Worm (Caenorhabditis elegans) whole organism, L3 larva: ENCODE results near the gene T23B5.3.
A peak's percentile ranks its signal among the peaks of the same experiment; 100 is the strongest.

Experiments used
- R02D3.7 ChIP-seq: fragments of 150-350 bp; optimal IDR thresholded peaks from 2 replicates; lab custom pipeline; 2014; ENCODE audit warnings: missing biosample characterization, missing genetic modification characterization
- ZK546.5 ChIP-seq: sonication (generic microtip); optimal IDR thresholded peaks from 2 replicates; lab custom pipeline; 2017; ENCODE audit warnings: missing biosample characterization, missing genetic modification characterization
- aly-2 ChIP-seq: fragments of 150-350 bp; optimal IDR thresholded peaks from 2 replicates; lab custom pipeline; 2014; ENCODE audit warnings: missing biosample characterization, missing genetic modification characterization
- ama-1 ChIP-seq: fragments of 150-350 bp; optimal IDR thresholded peaks from 2 replicates; lab custom pipeline; 2018
- ceh-16 ChIP-seq: sonication (generic microtip); optimal IDR thresholded peaks from 2 replicates; lab custom pipeline; 2017; ENCODE audit warnings: missing biosample characterization, missing genetic modification characterization
- ceh-82 ChIP-seq: fragments of 150-350 bp; optimal IDR thresholded peaks from 2 replicates; lab custom pipeline; 2014; ENCODE audit warnings: missing biosample characterization, missing genetic modification characterization
- ceh-9 ChIP-seq: sonication (generic microtip); optimal IDR thresholded peaks from 2 replicates; lab custom pipeline; 2018; ENCODE audit warnings: missing biosample characterization, missing genetic modification characterization
- egl-27 ChIP-seq: sonication (generic microtip); optimal IDR thresholded peaks from 4 replicates; lab custom pipeline; 2017; ENCODE audit warnings: missing biosample characterization, missing genetic modification reagents, missing genetic modification characterization
- elt-2 ChIP-seq: sonication (generic microtip); optimal IDR thresholded peaks from 2 replicates; lab custom pipeline; 2016; ENCODE audit warnings: missing genetic modification reagents, mild to moderate bottlenecking, missing genetic modification characterization, missing compliant biosample characterization
- fos-1 ChIP-seq: fragments of 150-350 bp; optimal IDR thresholded peaks from 2 replicates; lab custom pipeline; 2014; ENCODE audit warnings: missing biosample characterization, missing genetic modification characterization
- jun-1 ChIP-seq: fragments of 150-350 bp; optimal IDR thresholded peaks from 2 replicates; lab custom pipeline; 2014; ENCODE audit warnings: missing biosample characterization, missing genetic modification reagents, missing genetic modification characterization
- lsy-12 ChIP-seq: sonication (generic microtip); optimal IDR thresholded peaks from 2 replicates; lab custom pipeline; 2016; ENCODE audit warnings: mild to moderate bottlenecking, missing genetic modification characterization, missing compliant biosample characterization
- mdl-1 ChIP-seq: fragments of 150-350 bp; optimal IDR thresholded peaks from 2 replicates; lab custom pipeline; 2014; ENCODE audit warnings: missing biosample characterization, missing genetic modification characterization
- mml-1 ChIP-seq: fragments of 150-350 bp; sonication (generic microtip); optimal IDR thresholded peaks from 3 replicates; lab custom pipeline; 2014; ENCODE audit warnings: missing biosample characterization, missing genetic modification characterization
- nfya-1 ChIP-seq: sonication (generic microtip); optimal IDR thresholded peaks from 2 replicates; lab custom pipeline; 2017; ENCODE audit warnings: missing genetic modification characterization, mild to moderate bottlenecking, missing compliant biosample characterization, antibody characterized with exemption, moderate library complexity; ENCODE audit not compliant: insufficient read depth
- nhr-11 ChIP-seq: fragments of 150-350 bp; optimal IDR thresholded peaks from 2 replicates; lab custom pipeline; 2014; ENCODE audit warnings: missing biosample characterization, missing genetic modification characterization
- nhr-237 ChIP-seq: fragments of 150-350 bp; optimal IDR thresholded peaks from 2 replicates; lab custom pipeline; 2014; ENCODE audit warnings: missing biosample characterization, missing genetic modification characterization
- nhr-25 ChIP-seq: sonication (generic microtip); optimal IDR thresholded peaks from 2 replicates; lab custom pipeline; 2017; ENCODE audit warnings: missing biosample characterization, missing genetic modification characterization
- nhr-28 ChIP-seq: fragments of 150-350 bp; optimal IDR thresholded peaks from 2 replicates; lab custom pipeline; 2014; ENCODE audit warnings: missing biosample characterization, missing genetic modification characterization
- nhr-43 ChIP-seq: sonication (generic microtip); optimal IDR thresholded peaks from 2 replicates; lab custom pipeline; 2016; ENCODE audit warnings: mild to moderate bottlenecking, missing genetic modification characterization, missing compliant biosample characterization; ENCODE audit not compliant: poor library complexity, severe bottlenecking
- nhr-67 ChIP-seq: fragments of 150-350 bp; optimal IDR thresholded peaks from 2 replicates; lab custom pipeline; 2014; ENCODE audit warnings: missing biosample characterization, missing genetic modification characterization
- pha-4 ChIP-seq: fragments of 150-350 bp; optimal IDR thresholded peaks from 2 replicates; lab custom pipeline; 2014; ENCODE audit warnings: missing biosample characterization, missing genetic modification reagents, missing genetic modification characterization
- pqm-1 ChIP-seq: fragments of 150-350 bp; optimal IDR thresholded peaks from 2 replicates; lab custom pipeline; 2017; ENCODE audit warnings: missing biosample characterization, missing genetic modification characterization, inconsistent platforms
- sea-2 ChIP-seq: fragments of 150-350 bp; sonication (generic microtip); optimal IDR thresholded peaks from 4 replicates; lab custom pipeline; 2014; ENCODE audit warnings: missing biosample characterization, missing genetic modification reagents, missing genetic modification characterization
- skn-1 ChIP-seq: fragments of 150-350 bp; optimal IDR thresholded peaks from 2 replicates; lab custom pipeline; 2014; ENCODE audit warnings: missing biosample characterization, missing genetic modification characterization
- snpc-4 ChIP-seq: fragments of 150-350 bp; optimal IDR thresholded peaks from 2 replicates; lab custom pipeline; 2014; ENCODE audit warnings: missing biosample characterization, missing genetic modification characterization
- tbx-2 ChIP-seq: sonication (generic microtip); optimal IDR thresholded peaks from 2 replicates; lab custom pipeline; 2016; ENCODE audit warnings: mild to moderate bottlenecking, missing genetic modification characterization, missing compliant biosample characterization
- unc-39 ChIP-seq: sonication (generic microtip); optimal IDR thresholded peaks from 4 replicates; lab custom pipeline; 2017; ENCODE audit warnings: missing biosample characterization, missing genetic modification characterization
- unc-62 ChIP-seq: fragments of 150-350 bp; sonication (generic microtip); optimal IDR thresholded peaks from 4 replicates; lab custom pipeline; 2014; ENCODE audit warnings: missing biosample characterization, missing genetic modification reagents, missing genetic modification characterization
- zag-1 ChIP-seq: fragments of 150-350 bp; optimal IDR thresholded peaks from 2 replicates; lab custom pipeline; 2014; ENCODE audit warnings: missing biosample characterization, missing genetic modification characterization
- ztf-4 ChIP-seq: fragments of 150-350 bp; optimal IDR thresholded peaks from 2 replicates; lab custom pipeline; 2014; ENCODE audit warnings: missing biosample characterization, missing genetic modification characterization

Gene T23B5.3

ce11 chrIV:12724641-12725040 is 36.2 kb downstream of the T23B5.3 start, which contains the start of the genes T23F6.3 and rbd-1 (continued):
- TF ChIP-seq pqm-1 (tag; lab: Kevin White, UChicago): peak; percentile 70
- no peak for TF ChIP-seq aly-2 (tag; lab: Kevin White, UChicago)
- peak; percentile 69 for TF ChIP-seq nhr-11 (tag; lab: Kevin White, UChicago)
- TF ChIP-seq ceh-82: peak; percentile 82
- TF ChIP-seq jun-1 (tag; lab: Kevin White, UChicago): peak; percentile 54

- TF ChIP-seq jun-1 (tag; lab: Kevin White, UChicago): no peak
- no peak for TF ChIP-seq nhr-28
- no peak for TF ChIP-seq nfya-1 (tag; lab: Kevin White, UChicago)
- no peak for TF ChIP-seq ZK546.5 (tag; lab: Kevin White, UChicago)
- TF ChIP-seq zag-1: no peak
- TF ChIP-seq nhr-67 (tag; lab: Kevin White, UChicago): no peak
- TF ChIP-seq pha-4 (tag; lab: Kevin White, UChicago): no peak
- no peak for TF ChIP-seq unc-39 (tag; lab: Kevin White, UChicago)
- no peak for TF ChIP-seq nhr-237 (tag; lab: Kevin White, UChicago)
- no peak for TF ChIP-seq unc-62 (GFP tag; lab: Kevin White, UChicago)
- no peak for TF ChIP-seq ztf-4 (tag; lab: Kevin White, UChicago)
- no peak for TF ChIP-seq mdl-1
- no peak for TF ChIP-seq nhr-25 (tag; lab: Kevin White, UChicago)
- TF ChIP-seq pqm-1 (tag; lab: Kevin White, UChicago): no peak
- TF ChIP-seq ama-1 (lab: Kevin White, UChicago): no peak
Observed at ce11 chrIV:12725228-12725627, 36.8 kb downstream of the T23B5.3 start.

ce11 chrIV:12725925-12726324 is 37.5 kb downstream of the T23B5.3 start:
- no peak for TF ChIP-seq unc-62 (GFP tag; lab: Kevin White, UChicago)
- TF ChIP-seq pha-4 (tag; lab: Kevin White, UChicago): no peak
- no peak for TF ChIP-seq lsy-12 (tag; lab: Kevin White, UChicago)
- no peak for TF ChIP-seq skn-1
- no peak for TF ChIP-seq nhr-25 (tag; lab: Kevin White, UChicago)
- no peak for TF ChIP-seq pqm-1 (tag; lab: Kevin White, UChicago)

- TF ChIP-seq snpc-4 (tag; lab: Kevin White, UChicago): no peak
- TF ChIP-seq pqm-1 (tag; lab: Kevin White, UChicago): peak; percentile 13
- TF ChIP-seq sea-2 (GFP tag; lab: Kevin White, UChicago): no peak
- TF ChIP-seq pha-4 (tag; lab: Kevin White, UChicago): no peak
- no peak for TF ChIP-seq ZK546.5 (tag; lab: Kevin White, UChicago)
- TF ChIP-seq R02D3.7 (tag; lab: Kevin White, UChicago): no peak
- TF ChIP-seq elt-2: peak; percentile 70
- TF ChIP-seq, all 47 proteins: peak for 2
Observed at ce11 chrIV:12728162-12728561, 39.7 kb downstream of the T23B5.3 start.

ce11 chrIV:12741438-12741837 is 53.0 kb downstream of the T23B5.3 start, which contains the start of gene T23F6.5:
Gene T23F6.5, minus strand, starts transcription at chrIV:12741538.
- TF ChIP-seq tbx-2 (no peak), mml-1 (tag; lab: Kevin White, UChicago) (no peak), ceh-9 (no peak), pqm-1 (tag; lab: Kevin White, UChicago) (no peak), egl-27 (tag; lab: Kevin White, UChicago) (no peak), nhr-237 (tag; lab: Kevin White, UChicago) (no peak), nhr-43 (tag; lab: Kevin White, UChicago) (no peak), ama-1 (lab: Kevin White, UChicago) (no peak), ceh-16 (tag; lab: Kevin White, UChicago) (no peak), R02D3.7 (tag; lab: Kevin White, UChicago) (no peak), fos-1 (tag; lab: Kevin White, UChicago) (no peak)

ce11 chrIV:12743680-12744079 is 55.2 kb downstream of the T23B5.3 start:
- TF ChIP-seq egl-27 (tag; lab: Kevin White, UChicago) (no peak), jun-1 (tag; lab: Kevin White, UChicago) (no peak), nhr-43 (tag; lab: Kevin White, UChicago) (no peak)
